Worm (Caenorhabditis elegans): Measurements from ENCODE around the gene apc-10.

- no peak for TF ChIP-seq nhr-237 (tag; optimal IDR thresholded peaks at IDR 0.05)
- TF ChIP-seq elt-3 (tag; optimal IDR thresholded peaks at IDR 0.05), result no peak
- no peak for TF ChIP-seq unc-39 (tag; optimal IDR thresholded peaks at IDR 0.05)
- no peak for TF ChIP-seq bed-3 (GFP tag; optimal IDR thresholded peaks at IDR 0.05)
- no peak for TF ChIP-seq unc-62 (GFP tag; optimal IDR thresholded peaks at IDR 0.05)
- no peak for TF ChIP-seq pha-4 (tag; optimal IDR thresholded peaks at IDR 0.05)
- TF ChIP-seq mls-2 (tag; optimal IDR thresholded peaks at IDR 0.05), result no peak
- no peak for TF ChIP-seq snpc-4 (tag; optimal IDR thresholded peaks at IDR 0.05)
- no peak for TF ChIP-seq nhr-76 (tag; optimal IDR thresholded peaks at IDR 0.05)
- no peak for TF ChIP-seq lsy-2 (tag; optimal IDR thresholded peaks at IDR 0.05)
Measured at ce11 chrV:10435198-10435597, 9.0 kb upstream of the apc-10 start.

All from whole organism, mixed stage, embryonic.